Fruit fly (Drosophila melanogaster): ENCODE measurements around the gene RpS8.

RpS8 gene

dm6 chr3R:29829228-29829786 lies 32.1 kb upstream of the RpS8 start:
- TF ChIP-seq Rel (GFP tag; optimal IDR thresholded peaks at IDR 0.05) (peak; percentile 14), Rel (tag; optimal IDR thresholded peaks at IDR 0.05) (no peak), Abd-B (GFP tag; optimal IDR thresholded peaks at IDR 0.05) (no peak), Vsx2 (GFP tag; optimal IDR thresholded peaks at IDR 0.05; ENCODE audit: partially characterized antibody) (peak; percentile 37), Mio (GFP tag; optimal IDR thresholded peaks at IDR 0.05) (no peak)

DNA sequence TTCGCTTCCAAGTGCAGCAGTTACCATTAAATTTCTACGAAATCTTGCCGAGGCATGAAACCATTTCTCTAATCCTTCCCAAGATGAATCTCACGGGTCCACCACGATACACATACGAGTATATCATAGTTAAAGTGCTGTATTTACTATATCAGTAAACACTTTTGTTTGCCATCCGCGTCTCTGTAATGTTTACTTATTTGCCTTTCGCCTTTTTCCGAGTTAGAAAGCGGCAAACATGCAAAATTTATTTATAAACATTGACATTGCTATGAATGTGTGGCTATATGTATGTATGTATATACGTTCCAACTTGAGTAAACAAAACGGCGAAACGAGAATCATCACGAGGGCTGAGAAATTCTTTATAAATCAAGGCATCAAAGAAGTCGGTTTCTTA lies 30.5 kb upstream of the RpS8 start:
- TF ChIP-seq h (GFP tag; optimal IDR thresholded peaks at IDR 0.05) (no peak), foxo (GFP tag; optimal IDR thresholded peaks at IDR 0.05) (no peak), psq (GFP tag; optimal IDR thresholded peaks at IDR 0.05) (no peak), Abd-B (GFP tag; optimal IDR thresholded peaks at IDR 0.05) (no peak), usp (GFP tag; optimal IDR thresholded peaks at IDR 0.05) (no peak), jim (GFP tag; optimal IDR thresholded peaks at IDR 0.05) (no peak), Hr78 (GFP tag; optimal IDR thresholded peaks at IDR 0.05) (no peak), dmrt93B (GFP tag; optimal IDR thresholded peaks at IDR 0.05) (no peak), OdsH (GFP tag; optimal IDR thresholded peaks at IDR 0.05) (no peak), Hnf4 (GFP tag; optimal IDR thresholded peaks at IDR 0.05) (no peak), dl (GFP tag; optimal IDR thresholded peaks at IDR 0.05; ENCODE audit: insufficient read depth in 1 of 2, partially characterized antibody in 2 of 2) (no peak), Dif (GFP tag; optimal IDR thresholded peaks at IDR 0.05; ENCODE audit: partially characterized antibody) (no peak), Hr83 (GFP tag; optimal IDR thresholded peaks at IDR 0.05; ENCODE audit: poor library complexity, severe bottlenecking) (no peak), Myc (optimal IDR thresholded peaks at IDR 0.05) (no peak), dsf (GFP tag; optimal IDR thresholded peaks at IDR 0.05; ENCODE audit: borderline replicate concordance) (no peak)

- TF ChIP-seq CrebA (GFP tag; optimal IDR thresholded peaks at IDR 0.05; ENCODE audit: borderline replicate concordance): no peak
- peak; percentile 2 for TF ChIP-seq ey (GFP tag; optimal IDR thresholded peaks at IDR 0.05)
- TF ChIP-seq N (GFP tag; optimal IDR thresholded peaks at IDR 0.05): no peak
- TF ChIP-seq Mio (GFP tag; optimal IDR thresholded peaks at IDR 0.05): no peak
- no peak for TF ChIP-seq Hr78 (GFP tag; optimal IDR thresholded peaks at IDR 0.05)
- no peak for TF ChIP-seq foxo (GFP tag; optimal IDR thresholded peaks at IDR 0.05)
- TF ChIP-seq Vsx2 (GFP tag; optimal IDR thresholded peaks at IDR 0.05; ENCODE audit: partially characterized antibody): no peak
- TF ChIP-seq dmrt93B (GFP tag; optimal IDR thresholded peaks at IDR 0.05): no peak
- TF ChIP-seq dl (GFP tag; optimal IDR thresholded peaks at IDR 0.05; ENCODE audit: insufficient read depth in 1 of 2, partially characterized antibody in 2 of 2): no peak
- no peak for TF ChIP-seq OdsH (GFP tag; optimal IDR thresholded peaks at IDR 0.05)
- no peak for TF ChIP-seq Myc (optimal IDR thresholded peaks at IDR 0.05)
- peak; percentile 30 for TF ChIP-seq woc (GFP tag; optimal IDR thresholded peaks at IDR 0.05)
- peak; percentile 11 for TF ChIP-seq rgr (GFP tag; optimal IDR thresholded peaks at IDR 0.05)
- peak; percentile 25 for TF ChIP-seq fru (GFP tag; optimal IDR thresholded peaks at IDR 0.05)
- TF ChIP-seq sage (GFP tag; optimal IDR thresholded peaks at IDR 0.05): no peak
- TF ChIP-seq Sp1 (GFP tag; optimal IDR thresholded peaks at IDR 0.05): no peak
- TF ChIP-seq HLH106 (tag; optimal IDR thresholded peaks at IDR 0.05): no peak
- TF ChIP-seq usp (GFP tag; optimal IDR thresholded peaks at IDR 0.05): no peak
- TF ChIP-seq Jra (GFP tag; optimal IDR thresholded peaks at IDR 0.05): peak; percentile 25
- TF ChIP-seq GATAd (GFP tag; optimal IDR thresholded peaks at IDR 0.05): no peak
- no peak for TF ChIP-seq dsf (GFP tag; optimal IDR thresholded peaks at IDR 0.05; ENCODE audit: borderline replicate concordance)
- peak; percentile 1 for TF ChIP-seq br (GFP tag; optimal IDR thresholded peaks at IDR 0.05)
- no peak for TF ChIP-seq h (GFP tag; optimal IDR thresholded peaks at IDR 0.05)
- peak; percentile 59 for TF ChIP-seq Hr83 (GFP tag; optimal IDR thresholded peaks at IDR 0.05; ENCODE audit: poor library complexity, severe bottlenecking)
- TF ChIP-seq lola (GFP tag; optimal IDR thresholded peaks at IDR 0.05): no peak
- TF ChIP-seq sv (GFP tag; optimal IDR thresholded peaks at IDR 0.05): no peak
- no peak for TF ChIP-seq CG32264 (GFP tag; optimal IDR thresholded peaks at IDR 0.05)
- no peak for TF ChIP-seq jim (GFP tag; optimal IDR thresholded peaks at IDR 0.05)
- TF ChIP-seq Hnf4 (GFP tag; optimal IDR thresholded peaks at IDR 0.05): peak; percentile 59
- no peak for TF ChIP-seq Dif (GFP tag; optimal IDR thresholded peaks at IDR 0.05; ENCODE audit: partially characterized antibody)
- TF ChIP-seq Abd-B (GFP tag; optimal IDR thresholded peaks at IDR 0.05): no peak
- peak; percentile 7 for TF ChIP-seq psq (GFP tag; optimal IDR thresholded peaks at IDR 0.05)
- peak; percentile 17 for TF ChIP-seq brk (GFP tag; optimal IDR thresholded peaks at IDR 0.05)
- TF ChIP-seq CG9705 (GFP tag; optimal IDR thresholded peaks at IDR 0.05): no peak
- TF ChIP-seq Dfd (GFP tag; optimal IDR thresholded peaks at IDR 0.05): no peak
- no peak for TF ChIP-seq pan (optimal IDR thresholded peaks at IDR 0.05)
- TF ChIP-seq tai (GFP tag; optimal IDR thresholded peaks at IDR 0.05): peak; percentile 42
- no peak for TF ChIP-seq Rel (GFP tag; optimal IDR thresholded peaks at IDR 0.05)
- TF ChIP-seq Rel (tag; optimal IDR thresholded peaks at IDR 0.05): no peak
These were observed 26.3 kb upstream of the RpS8 start, which contains the start of gene Atg16 for dm6 chr3R:29834759-29835709. Gene Atg16, minus strand, starts transcription at chr3R:29835101.

All from whole organism, wandering third instar larva.